Worm (Caenorhabditis elegans): Measurements from ENCODE around the gene fbxa-108.

Gene fbxa-108

ce11 chrV:17683290-17683689 lies 24.1 kb upstream of the fbxa-108 start:
- TF ChIP-seq dao-5 (tag; optimal IDR thresholded peaks at IDR 0.05) (no peak), W03F9.2 (tag; optimal IDR thresholded peaks at IDR 0.05) (no peak), him-1 (tag; optimal IDR thresholded peaks at IDR 0.05) (no peak)

- TF ChIP-seq W03F9.2 (tag; optimal IDR thresholded peaks at IDR 0.05), result no peak
- no peak for TF ChIP-seq him-1 (tag; optimal IDR thresholded peaks at IDR 0.05)
- no peak for TF ChIP-seq dao-5 (tag; optimal IDR thresholded peaks at IDR 0.05)
Observed at ce11 chrV:17676553-17676952, 17.4 kb upstream of the fbxa-108 start, which contains the start of gene str-92. TSS of gene str-92 (minus strand) at chrV:17676653.

- TF ChIP-seq W03F9.2 (tag; optimal IDR thresholded peaks at IDR 0.05) (no peak), dao-5 (tag; optimal IDR thresholded peaks at IDR 0.05) (no peak), him-1 (tag; optimal IDR thresholded peaks at IDR 0.05) (no peak)
Observed at ce11 chrV:17673343-17673742, 14.2 kb upstream of the fbxa-108 start, which contains the start of gene str-93. TSS of gene str-93 (minus strand) at chrV:17673443.

- TF ChIP-seq him-1 (tag; optimal IDR thresholded peaks at IDR 0.05) (no peak), dao-5 (tag; optimal IDR thresholded peaks at IDR 0.05) (no peak), W03F9.2 (tag; optimal IDR thresholded peaks at IDR 0.05) (no peak)
Observed at ce11 chrV:17668531-17668930, 9.3 kb upstream of the fbxa-108 start, which contains the start of gene str-89. TSS of gene str-89 (plus strand) at chrV:17668831.

- no peak for TF ChIP-seq dao-5 (tag; optimal IDR thresholded peaks at IDR 0.05)
- TF ChIP-seq him-1 (tag; optimal IDR thresholded peaks at IDR 0.05), result no peak
- TF ChIP-seq W03F9.2 (tag; optimal IDR thresholded peaks at IDR 0.05), result no peak
Observed at ce11 chrV:17667676-17668075, 8.5 kb upstream of the fbxa-108 start, which contains the start of gene F59A1.12. TSS of gene F59A1.12 (minus strand) at chrV:17667776.

- TF ChIP-seq dao-5 (tag; optimal IDR thresholded peaks at IDR 0.05), result no peak
Observed at ce11 chrV:17665906-17666305, 6.7 kb upstream of the fbxa-108 start, which contains the start of gene F59A1.11. TSS of gene F59A1.11 (minus strand) at chrV:17666006.

- TF ChIP-seq dao-5 (tag; optimal IDR thresholded peaks at IDR 0.05), result no peak
- TF ChIP-seq W03F9.2 (tag; optimal IDR thresholded peaks at IDR 0.05), result no peak
- no peak for TF ChIP-seq him-1 (tag; optimal IDR thresholded peaks at IDR 0.05)
Observed at ce11 chrV:17664367-17664766, 5.2 kb upstream of the fbxa-108 start.

ce11 chrV:17662260-17662659 lies 3.1 kb upstream of the fbxa-108 start:
- TF ChIP-seq W03F9.2 (tag; optimal IDR thresholded peaks at IDR 0.05) (no peak), him-1 (tag; optimal IDR thresholded peaks at IDR 0.05) (no peak), dao-5 (tag; optimal IDR thresholded peaks at IDR 0.05) (no peak)

ce11 chrV:17660003-17660402 lies 818 bp upstream of the fbxa-108 start, which contains the start of gene dgat-2:
TSS of gene dgat-2 (plus strand) at chrV:17660303.
- TF ChIP-seq W03F9.2 (tag; optimal IDR thresholded peaks at IDR 0.05), result no peak
- no peak for TF ChIP-seq him-1 (tag; optimal IDR thresholded peaks at IDR 0.05)
- no peak for TF ChIP-seq dao-5 (tag; optimal IDR thresholded peaks at IDR 0.05)

- TF ChIP-seq him-1 (tag; optimal IDR thresholded peaks at IDR 0.05), result no peak
- TF ChIP-seq dao-5 (tag; optimal IDR thresholded peaks at IDR 0.05), result no peak
- TF ChIP-seq W03F9.2 (tag; optimal IDR thresholded peaks at IDR 0.05), result no peak
Observed at ce11 chrV:17658824-17659223, 361 bp downstream of the fbxa-108 start.

- TF ChIP-seq W03F9.2 (tag; optimal IDR thresholded peaks at IDR 0.05) (no peak), him-1 (tag; optimal IDR thresholded peaks at IDR 0.05) (no peak), dao-5 (tag; optimal IDR thresholded peaks at IDR 0.05) (no peak)
Observed at ce11 chrV:17655205-17655604, 4.0 kb downstream of the fbxa-108 start.

ce11 chrV:17650427-17650826 lies 8.8 kb downstream of the fbxa-108 start, which contains the start of gene fbxa-192:
TSS of gene fbxa-192 (minus strand) at chrV:17650527.
- TF ChIP-seq W03F9.2 (tag; optimal IDR thresholded peaks at IDR 0.05), result no peak
- TF ChIP-seq dao-5 (tag; optimal IDR thresholded peaks at IDR 0.05), result no peak
- no peak for TF ChIP-seq him-1 (tag; optimal IDR thresholded peaks at IDR 0.05)

- TF ChIP-seq dao-5 (tag; optimal IDR thresholded peaks at IDR 0.05) (no peak), W03F9.2 (tag; optimal IDR thresholded peaks at IDR 0.05) (no peak), him-1 (tag; optimal IDR thresholded peaks at IDR 0.05) (no peak)
Observed at ce11 chrV:17628566-17628965, 30.6 kb downstream of the fbxa-108 start, which contains the start of gene F57G4.10. TSS of gene F57G4.10 (plus strand) at chrV:17628866.

ce11 chrV:17624906-17625305 lies 34.3 kb downstream of the fbxa-108 start, which contains the start of gene F57G4.11:
TSS of gene F57G4.11 (plus strand) at chrV:17625206.
- TF ChIP-seq dao-5 (tag; optimal IDR thresholded peaks at IDR 0.05) (no peak), W03F9.2 (tag; optimal IDR thresholded peaks at IDR 0.05) (no peak), him-1 (tag; optimal IDR thresholded peaks at IDR 0.05) (no peak)

ce11 chrV:17623230-17623629 lies 36.0 kb downstream of the fbxa-108 start, which contains the start of gene F57G4.1:
TSS of gene F57G4.1 (plus strand) at chrV:17623530.
- no peak for TF ChIP-seq dao-5 (tag; optimal IDR thresholded peaks at IDR 0.05)
- no peak for TF ChIP-seq W03F9.2 (tag; optimal IDR thresholded peaks at IDR 0.05)
- no peak for TF ChIP-seq him-1 (tag; optimal IDR thresholded peaks at IDR 0.05)

All from whole organism, L4/young adult.